Worm (Caenorhabditis elegans): ENCODE data around the gene zipt-2.2.
"Not testable (repeated sequence)": the region's sequence is repeated elsewhere in the genome, so short reads cannot be mapped to it uniquely, and the experiment has no call there.

DNA sequence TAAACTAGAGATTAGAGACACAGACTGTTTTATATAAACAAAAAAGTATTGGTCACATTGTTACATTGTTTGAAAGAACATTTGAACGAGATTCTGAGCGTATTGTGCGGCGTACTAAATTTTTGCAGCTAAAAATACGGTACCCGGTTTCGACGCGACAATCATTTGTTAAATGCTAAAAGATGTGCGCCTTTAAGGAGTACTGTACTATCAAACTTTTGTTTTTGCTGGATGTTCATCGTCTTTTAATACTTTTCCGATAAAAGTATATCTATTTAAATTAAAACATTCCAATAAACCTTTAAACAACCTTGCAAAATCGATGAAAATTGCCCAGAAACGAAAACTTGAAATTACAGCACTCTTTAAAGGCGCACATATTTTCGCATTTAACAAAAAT lies 38.4 kb downstream of the zipt-2.2 start, which contains the start of gene K06B9.6:
- not testable (repeated sequence) for TF ChIP-seq mep-1 (tag; optimal IDR thresholded peaks at IDR 0.05); ama-1 (optimal IDR thresholded peaks at IDR 0.05); unc-62 (GFP tag; optimal IDR thresholded peaks at IDR 0.05); nhr-90 (tag; optimal IDR thresholded peaks at IDR 0.05; ENCODE audit: poor library complexity); fos-1 (tag; optimal IDR thresholded peaks at IDR 0.05); C16A3.4 (tag; optimal IDR thresholded peaks at IDR 0.05); ces-1 (GFP tag; optimal IDR thresholded peaks at IDR 0.05); nhr-77 (tag; optimal IDR thresholded peaks at IDR 0.05); unc-98 (GFP tag; IDR thresholded peaks at IDR 0.05); unc-86 (tag; optimal IDR thresholded peaks at IDR 0.05); snpc-4 (tag; optimal IDR thresholded peaks at IDR 0.05); lin-13 (GFP tag; optimal IDR thresholded peaks at IDR 0.05); mef-2 (tag; optimal IDR thresholded peaks at IDR 0.05)
